Fruit fly (Drosophila melanogaster): ENCODE measurements around the gene Mob2.

DNA sequence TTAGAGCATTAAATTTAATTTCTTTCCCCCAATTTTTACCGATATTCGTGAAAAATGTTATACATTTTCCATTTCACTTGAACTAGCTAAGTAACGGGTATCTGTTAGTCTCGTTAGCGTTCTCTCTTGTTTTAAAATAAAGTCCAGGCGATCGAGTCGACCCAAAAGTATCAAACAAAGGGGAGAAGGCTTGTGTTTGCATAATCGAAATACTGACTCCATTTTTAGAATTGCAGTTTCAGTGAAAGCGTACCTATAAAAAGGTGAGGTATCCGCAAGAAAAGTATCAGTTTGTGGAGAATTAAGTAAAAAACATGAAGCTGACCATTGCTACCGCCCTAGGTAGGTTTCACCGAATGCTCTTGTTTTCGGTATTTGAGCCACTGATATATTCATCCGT is 50.1 kb downstream of the Mob2 start, which contains the start of gene Sgs3:
- TF ChIP-seq CG9876 (GFP tag; optimal IDR thresholded peaks at IDR 0.05) (no peak), Dp (GFP tag; optimal IDR thresholded peaks at IDR 0.05) (no peak), MBD-R2 (GFP tag; IDR thresholded peaks at IDR 0.05) (no peak), ato (GFP tag; IDR thresholded peaks at IDR 0.05; ENCODE audit: partially characterized antibody) (no peak), Atf3 (GFP tag; optimal IDR thresholded peaks at IDR 0.05) (no peak), fd64A (GFP tag; optimal IDR thresholded peaks at IDR 0.05) (no peak), CG11723 (GFP tag; optimal IDR thresholded peaks at IDR 0.05) (no peak), Meics (GFP tag; optimal IDR thresholded peaks at IDR 0.05) (no peak), so (GFP tag; IDR thresholded peaks at IDR 0.05) (no peak), NK7.1 (GFP tag; optimal IDR thresholded peaks at IDR 0.05) (no peak), Ada2b (GFP tag; IDR thresholded peaks at IDR 0.05) (no peak), H15 (GFP tag; IDR thresholded peaks at IDR 0.05) (no peak), pita (GFP tag; optimal IDR thresholded peaks at IDR 0.05) (no peak), cad (GFP tag; optimal IDR thresholded peaks at IDR 0.05) (no peak)

All from whole organism, embryonic.